Fruit fly (Drosophila melanogaster): ENCODE data around the gene Gr32a.

The Gr32a gene

dm6 chr2L:11145317-11145716 lies 31.5 kb downstream of the Gr32a start, which contains the start of gene CG31867:
Gene CG31867, minus strand, starts transcription at chr2L:11145417.
- TF ChIP-seq CG34367 (tag; optimal IDR thresholded peaks at IDR 0.05) = no peak
- no peak for TF ChIP-seq gl (tag; optimal IDR thresholded peaks at IDR 0.05)
- TF ChIP-seq Pif1A (GFP tag; optimal IDR thresholded peaks at IDR 0.05) = no peak
- TF ChIP-seq EcR (GFP tag; optimal IDR thresholded peaks at IDR 0.05) = no peak
- TF ChIP-seq D1 (tag; optimal IDR thresholded peaks at IDR 0.05) = no peak
- no peak for TF ChIP-seq Ets98B (GFP tag; IDR thresholded peaks at IDR 0.05)
- TF ChIP-seq CG9948 (tag; optimal IDR thresholded peaks at IDR 0.05) = no peak
- TF ChIP-seq rn (GFP tag; IDR thresholded peaks at IDR 0.05) = no peak
- no peak for TF ChIP-seq CG14655 (GFP tag; optimal IDR thresholded peaks at IDR 0.05)
- TF ChIP-seq CG17806 (tag; optimal IDR thresholded peaks at IDR 0.05) = no peak
- no peak for TF ChIP-seq CG13204 (GFP tag; optimal IDR thresholded peaks at IDR 0.05)
- no peak for TF ChIP-seq Pif1B (GFP tag; optimal IDR thresholded peaks at IDR 0.05)
- TF ChIP-seq CG8301 (tag; optimal IDR thresholded peaks at IDR 0.05) = no peak
- no peak for TF ChIP-seq fd96Ca (GFP tag; IDR thresholded peaks at IDR 0.05)
- no peak for TF ChIP-seq CG4496 (GFP tag; IDR thresholded peaks at IDR 0.05)
- no peak for TF ChIP-seq CG15710 (tag; optimal IDR thresholded peaks at IDR 0.05)
- TF ChIP-seq CG8159 (tag; optimal IDR thresholded peaks at IDR 0.05) = no peak

dm6 chr2L:11148969-11149368 lies 35.2 kb downstream of the Gr32a start, which contains the start of gene Gyc32E:
Gene Gyc32E, minus strand, starts transcription at chr2L:11149101.
- TF ChIP-seq CG14655 (GFP tag; optimal IDR thresholded peaks at IDR 0.05) (no peak), CG32121 (GFP tag; IDR thresholded peaks at IDR 0.05) (no peak), Pif1A (GFP tag; optimal IDR thresholded peaks at IDR 0.05) (no peak), CG9948 (tag; optimal IDR thresholded peaks at IDR 0.05) (no peak), CG8159 (tag; optimal IDR thresholded peaks at IDR 0.05) (no peak), EcR (GFP tag; optimal IDR thresholded peaks at IDR 0.05) (no peak), CG13204 (GFP tag; optimal IDR thresholded peaks at IDR 0.05) (no peak), D1 (tag; optimal IDR thresholded peaks at IDR 0.05) (no peak), CG10348 (GFP tag; IDR thresholded peaks at IDR 0.05) (no peak), gl (tag; optimal IDR thresholded peaks at IDR 0.05) (no peak), Pif1B (GFP tag; optimal IDR thresholded peaks at IDR 0.05) (no peak), Snoo (tag; optimal IDR thresholded peaks at IDR 0.05) (no peak), Ets98B (GFP tag; IDR thresholded peaks at IDR 0.05) (no peak), CG8301 (tag; optimal IDR thresholded peaks at IDR 0.05) (no peak), CG15710 (tag; optimal IDR thresholded peaks at IDR 0.05) (no peak), CG17806 (tag; optimal IDR thresholded peaks at IDR 0.05) (no peak), rn (GFP tag; IDR thresholded peaks at IDR 0.05) (no peak), CG4496 (GFP tag; IDR thresholded peaks at IDR 0.05) (no peak)

- TF ChIP-seq CG8301 (tag; optimal IDR thresholded peaks at IDR 0.05) (peak; percentile 95), D1 (tag; optimal IDR thresholded peaks at IDR 0.05) (peak; percentile 57), gl (tag; optimal IDR thresholded peaks at IDR 0.05) (peak; percentile 71), Pif1B (GFP tag; optimal IDR thresholded peaks at IDR 0.05) (peak; percentile 86), CG14655 (GFP tag; optimal IDR thresholded peaks at IDR 0.05) (peak; percentile 94), EcR (GFP tag; optimal IDR thresholded peaks at IDR 0.05) (peak; percentile 99), CG8159 (tag; optimal IDR thresholded peaks at IDR 0.05) (peak; percentile 92), CG34367 (tag; optimal IDR thresholded peaks at IDR 0.05) (peak; percentile 85), CG15710 (tag; optimal IDR thresholded peaks at IDR 0.05) (peak; percentile 90), CG4496 (GFP tag; IDR thresholded peaks at IDR 0.05) (peak; percentile 98), CG17806 (tag; optimal IDR thresholded peaks at IDR 0.05) (peak; percentile 93), rn (GFP tag; IDR thresholded peaks at IDR 0.05) (peak; percentile 94), CG9948 (tag; optimal IDR thresholded peaks at IDR 0.05) (peak; percentile 92), CG32121 (GFP tag; IDR thresholded peaks at IDR 0.05) (peak; percentile 97), CG10348 (GFP tag; IDR thresholded peaks at IDR 0.05) (peak; percentile 87), Pif1A (GFP tag; optimal IDR thresholded peaks at IDR 0.05) (peak; percentile 94), fd96Ca (GFP tag; IDR thresholded peaks at IDR 0.05) (peak; percentile 81), CG13204 (GFP tag; optimal IDR thresholded peaks at IDR 0.05) (no peak), CG12605 (GFP tag; IDR thresholded peaks at IDR 0.05) (peak; percentile 87), Snoo (tag; optimal IDR thresholded peaks at IDR 0.05) (peak; percentile 93), Ets98B (GFP tag; IDR thresholded peaks at IDR 0.05) (peak; percentile 97)
These were observed 41.5 kb downstream of the Gr32a start, which contains the start of gene CG6287 for dm6 chr2L:11155166-11155958. Gene CG6287, minus strand, starts transcription at chr2L:11155721.
